Worm (Caenorhabditis elegans): Measurements from ENCODE around the gene Y58A7A.2.
A peak's percentile ranks its signal among the peaks of the same experiment; 100 is the strongest.

Y58A7A.2 gene

DNA sequence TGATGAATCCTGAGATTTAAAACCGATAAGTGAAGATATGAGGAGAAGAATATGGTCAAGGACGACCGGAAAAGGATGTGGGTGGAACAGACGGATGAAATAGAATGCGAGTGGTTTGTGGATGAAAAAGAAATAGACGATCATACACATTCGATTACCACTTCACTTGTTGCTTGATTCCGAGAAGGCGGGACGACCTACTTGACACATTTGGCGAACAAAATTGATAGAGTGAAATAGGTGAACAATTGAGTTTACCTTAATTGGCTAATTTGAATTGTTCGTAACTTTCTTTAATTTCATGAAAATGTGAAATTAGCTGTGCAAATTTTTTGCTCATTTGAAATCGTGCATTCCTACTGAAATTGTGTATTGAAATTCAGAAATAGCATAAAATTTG is at the start of gene Y58A7A.2:
TSS of gene Y58A7A.2 (minus strand) at position 101 of the 400 bp plus-strand sequence.
- TF ChIP-seq nhr-237 (tag; optimal IDR thresholded peaks at IDR 0.05) (no peak), elt-2 (tag; optimal IDR thresholded peaks at IDR 0.05) (no peak), nhr-43 (tag; optimal IDR thresholded peaks at IDR 0.05; ENCODE audit: poor library complexity, severe bottlenecking) (no peak), elt-3 (tag; optimal IDR thresholded peaks at IDR 0.05) (no peak), nhr-25 (tag; optimal IDR thresholded peaks at IDR 0.05) (no peak), lin-15B (tag; optimal IDR thresholded peaks at IDR 0.05) (no peak), tbx-2 (tag; optimal IDR thresholded peaks at IDR 0.05) (no peak), daf-12 (tag; optimal IDR thresholded peaks at IDR 0.05) (no peak), pha-4 (tag; optimal IDR thresholded peaks at IDR 0.05) (no peak)

DNA sequence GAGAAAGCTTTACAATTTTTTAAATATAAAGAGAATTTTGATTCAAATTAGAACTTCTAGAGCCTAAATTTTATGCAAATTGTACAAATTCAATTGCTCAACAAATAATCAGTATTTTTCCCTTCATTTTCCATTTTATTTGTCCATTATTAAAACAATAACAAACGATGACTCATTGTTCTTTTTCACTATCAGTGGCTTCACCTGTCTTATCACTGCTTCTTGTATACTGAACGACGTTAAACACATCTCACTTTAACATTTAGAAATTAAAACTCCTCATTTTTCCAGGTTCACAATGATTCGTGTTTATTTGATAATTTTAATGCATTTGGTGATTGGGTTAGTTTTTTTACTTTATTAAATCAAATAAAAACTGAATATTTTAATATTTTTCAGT is 47.7 kb upstream of the Y58A7A.2 start, which contains the start of gene sid-1:
TSS of gene sid-1 (plus strand) at position 292 of the 400 bp plus-strand sequence.
- TF ChIP-seq tbx-2 (tag; optimal IDR thresholded peaks at IDR 0.05) (no peak), ceh-16 (tag; optimal IDR thresholded peaks at IDR 0.05) (no peak), elt-2 (tag; optimal IDR thresholded peaks at IDR 0.05) (peak; percentile 76), pha-4 (tag; optimal IDR thresholded peaks at IDR 0.05) (peak; percentile 27), pqm-1 (tag; optimal IDR thresholded peaks at IDR 0.05) (peak; percentile 23), nhr-237 (tag; optimal IDR thresholded peaks at IDR 0.05) (no peak)

DNA sequence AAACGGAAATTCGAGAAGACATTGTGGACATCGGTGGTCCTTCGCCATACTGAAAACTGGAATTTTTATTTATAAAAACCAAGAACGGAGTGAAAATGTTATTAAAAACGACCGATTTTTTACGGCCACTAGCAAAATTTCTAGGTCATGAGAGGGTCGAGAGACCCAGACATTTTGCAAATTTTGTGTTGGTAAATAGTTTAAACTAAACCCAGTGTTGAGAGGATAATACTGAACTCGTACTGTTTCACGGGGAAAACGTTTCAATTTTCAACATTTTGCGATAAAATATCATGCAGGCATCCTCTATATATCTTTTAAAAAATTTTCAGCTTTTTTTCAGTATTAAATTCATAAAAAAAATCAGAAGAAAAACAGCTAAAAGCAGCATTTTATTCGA is 47.1 kb upstream of the Y58A7A.2 start, which contains the start of gene C04F5.9:
TSS of gene C04F5.9 (minus strand) at position 101 of the 400 bp plus-strand sequence.
- TF ChIP-seq tbx-2 (tag; optimal IDR thresholded peaks at IDR 0.05): no peak
- no peak for TF ChIP-seq skn-1 (tag; optimal IDR thresholded peaks at IDR 0.05)
- no peak for TF ChIP-seq nfya-1 (tag; optimal IDR thresholded peaks at IDR 0.05; ENCODE audit: insufficient read depth)
- TF ChIP-seq mml-1 (tag; optimal IDR thresholded peaks at IDR 0.05): no peak
- TF ChIP-seq fos-1 (tag; optimal IDR thresholded peaks at IDR 0.05): no peak
- TF ChIP-seq sea-2 (GFP tag; optimal IDR thresholded peaks at IDR 0.05): no peak
- no peak for TF ChIP-seq ceh-82 (tag; optimal IDR thresholded peaks at IDR 0.05)
- no peak for TF ChIP-seq eor-1 (tag; optimal IDR thresholded peaks at IDR 0.05)
- TF ChIP-seq elt-2 (tag; optimal IDR thresholded peaks at IDR 0.05): no peak
- TF ChIP-seq unc-62 (GFP tag; optimal IDR thresholded peaks at IDR 0.05): no peak
- no peak for TF ChIP-seq aly-2 (tag; optimal IDR thresholded peaks at IDR 0.05)
- TF ChIP-seq ztf-4 (tag; optimal IDR thresholded peaks at IDR 0.05): no peak
- no peak for TF ChIP-seq pqm-1 (tag; optimal IDR thresholded peaks at IDR 0.05)
- no peak for TF ChIP-seq nhr-67 (tag; optimal IDR thresholded peaks at IDR 0.05)
- TF ChIP-seq nhr-43 (tag; optimal IDR thresholded peaks at IDR 0.05; ENCODE audit: poor library complexity, severe bottlenecking): no peak
- TF ChIP-seq nhr-77 (tag; optimal IDR thresholded peaks at IDR 0.05): no peak

DNA sequence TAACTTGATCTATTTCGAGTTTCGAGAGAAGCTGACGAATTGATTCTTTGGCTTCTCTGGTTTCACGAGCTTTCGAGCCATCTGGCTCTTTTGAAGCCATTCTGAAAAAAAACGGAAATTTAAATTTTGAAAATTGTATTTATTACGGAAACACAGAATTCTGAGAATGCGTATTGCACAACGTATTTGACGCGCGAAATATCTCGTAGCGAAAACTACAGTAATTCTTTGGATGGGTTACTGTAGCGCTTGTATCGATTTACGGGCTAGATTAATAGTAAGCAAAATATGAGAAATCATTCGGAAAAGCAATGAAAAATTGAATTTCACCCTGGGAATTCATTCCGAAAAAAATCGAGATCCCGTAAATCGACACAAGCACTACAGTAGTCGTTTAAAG is 41.7 kb upstream of the Y58A7A.2 start, which contains the start of gene C04F5.8:
TSS of gene C04F5.8 (minus strand) at position 101 of the 400 bp plus-strand sequence.
- TF ChIP-seq fkh-10 (GFP tag; optimal IDR thresholded peaks at IDR 0.05) (no peak), egl-27 (tag; optimal IDR thresholded peaks at IDR 0.05) (no peak), tbx-2 (tag; optimal IDR thresholded peaks at IDR 0.05) (no peak), nhr-28 (tag; optimal IDR thresholded peaks at IDR 0.05) (no peak), elt-3 (tag; optimal IDR thresholded peaks at IDR 0.05) (no peak), zag-1 (tag; optimal IDR thresholded peaks at IDR 0.05) (no peak), ztf-11 (tag; optimal IDR thresholded peaks at IDR 0.05) (no peak), R02D3.7 (tag; optimal IDR thresholded peaks at IDR 0.05) (no peak), eor-1 (tag; optimal IDR thresholded peaks at IDR 0.05) (no peak), fkh-2 (tag; optimal IDR thresholded peaks at IDR 0.05) (no peak)

DNA sequence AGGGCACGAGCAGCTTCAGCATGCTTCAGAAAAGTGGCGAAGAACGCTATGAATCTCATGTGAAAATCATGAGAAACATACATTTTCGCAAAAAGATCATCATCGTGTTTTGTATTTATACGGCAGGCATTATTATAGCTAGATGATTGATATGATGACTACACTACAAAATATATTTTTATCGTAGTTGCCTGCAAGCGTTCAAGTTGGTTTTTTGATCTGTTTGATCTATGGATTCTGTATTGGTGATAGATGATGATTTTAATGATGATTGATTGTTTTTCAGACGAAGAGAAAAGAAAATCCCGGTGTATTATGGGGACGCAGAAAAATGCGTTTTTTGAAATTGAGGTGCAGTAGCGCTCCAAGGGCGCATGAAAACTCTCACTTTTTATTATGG is 38.7 kb upstream of the Y58A7A.2 start, which contains the start of gene ugt-63:
TSS of gene ugt-63 (minus strand) at position 89 of the 400 bp plus-strand sequence.
- no peak for TF ChIP-seq egl-5 (tag; optimal IDR thresholded peaks at IDR 0.05)
- TF ChIP-seq nhr-43 (tag; optimal IDR thresholded peaks at IDR 0.05; ENCODE audit: poor library complexity, severe bottlenecking): peak; percentile 63

DNA sequence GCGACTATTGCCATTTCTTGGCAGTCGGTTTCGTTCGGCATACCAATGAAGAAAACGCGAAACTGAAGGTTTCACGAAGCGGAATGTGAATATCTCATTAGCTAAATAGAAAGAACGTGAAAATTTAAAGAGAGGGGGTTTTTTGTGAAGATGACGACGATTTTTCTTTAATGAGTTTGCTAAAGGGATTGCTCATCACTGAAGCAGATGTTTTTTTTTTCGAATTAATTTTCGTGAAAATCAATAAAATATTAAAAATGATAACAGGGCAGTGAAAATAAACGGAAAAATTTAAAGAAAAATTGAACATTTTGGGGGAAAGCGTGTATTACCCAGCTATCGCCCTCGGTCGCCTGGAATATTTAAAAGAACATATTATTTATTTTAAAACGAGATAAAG is 35.8 kb upstream of the Y58A7A.2 start, which contains the start of gene srab-3:
TSS of gene srab-3 (minus strand) at position 101 of the 400 bp plus-strand sequence.
- TF ChIP-seq lsy-12 (tag; optimal IDR thresholded peaks at IDR 0.05): no peak
- no peak for TF ChIP-seq nhr-25 (tag; optimal IDR thresholded peaks at IDR 0.05)

Data from whole organism, L3 larva.